Worm (Caenorhabditis elegans): Measurements from ENCODE around the gene T04C12.33.

- TF ChIP-seq somi-1 (GFP tag; optimal IDR thresholded peaks at IDR 0.05) (no peak), ceh-91 (GFP tag; IDR thresholded peaks at IDR 0.05) (no peak)
These were observed 28.5 kb downstream of the T04C12.33 start, which contains the start of gene act-1 for ce11 chrV:11080345-11081102.
